Fruit fly (Drosophila melanogaster) whole organism, wandering third instar larva: Measurements from ENCODE around the gene Pkg21D.

ENCODE experiments used
- Abd-B ChIP-seq: fragments of >200 bp; optimal IDR thresholded peaks from 2 replicates; lab custom pipeline; 2017; ENCODE audit warnings: missing biosample characterization, missing genetic modification characterization
- CG9705 ChIP-seq: fragments of 200-800 bp; sonication (Bioruptor generic); optimal IDR thresholded peaks from 2 replicates; lab custom pipeline; 2018; ENCODE audit warnings: missing biosample characterization, mild to moderate bottlenecking, missing genetic modification characterization
- CrebA ChIP-seq: fragments of 200-800 bp; sonication (Bioruptor generic); optimal IDR thresholded peaks from 2 replicates; lab custom pipeline; 2016; ENCODE audit warnings: missing biosample characterization, mild to moderate bottlenecking, missing genetic modification characterization, borderline replicate concordance
- Dif ChIP-seq: fragments of 200-275, 200-300 bp; sonication (Bioruptor generic); optimal IDR thresholded peaks from 2 replicates; lab custom pipeline; 2018; ENCODE audit warnings: missing biosample characterization, missing genetic modification characterization; ENCODE audit not compliant: partially characterized antibody
- GATAd ChIP-seq: sonication (Bioruptor generic); optimal IDR thresholded peaks from 2 replicates; lab custom pipeline; 2016; ENCODE audit warnings: missing biosample characterization, missing genetic modification characterization
- HLH106 ChIP-seq: fragments of 200-800 bp; optimal IDR thresholded peaks from 3 replicates; lab custom pipeline; 2019; ENCODE audit warnings: missing biosample characterization, mild to moderate bottlenecking, missing genetic modification characterization, moderate library complexity
- Hnf4 ChIP-seq: fragments of 200-800 bp; sonication (Bioruptor generic); optimal IDR thresholded peaks from 2 replicates; lab custom pipeline; 2016; ENCODE audit warnings: missing biosample characterization, mild to moderate bottlenecking, missing genetic modification characterization
- Hr78 ChIP-seq: fragments of >200 bp; optimal IDR thresholded peaks from 2 replicates; lab custom pipeline; 2017; ENCODE audit warnings: missing biosample characterization, missing genetic modification characterization
- Hr83 ChIP-seq: fragments of 200-300 bp; sonication (Bioruptor generic); optimal IDR thresholded peaks from 2 replicates; lab custom pipeline; 2016; ENCODE audit warnings: missing biosample characterization, mild to moderate bottlenecking, missing genetic modification characterization, moderate library complexity; ENCODE audit not compliant: poor library complexity, severe bottlenecking
- Jra ChIP-seq: sonication (Bioruptor generic); optimal IDR thresholded peaks from 2 replicates; lab custom pipeline; 2016; ENCODE audit warnings: missing biosample characterization, missing genetic modification characterization
- Myc ChIP-seq: fragments of >200 bp; optimal IDR thresholded peaks from 2 replicates; lab custom pipeline; 2017
- N ChIP-seq: fragments of >200 bp; optimal IDR thresholded peaks from 2 replicates; lab custom pipeline; 2018; ENCODE audit warnings: missing biosample characterization, missing external identifiers, missing genetic modification characterization
- OdsH ChIP-seq: fragments of 200-800 bp; sonication (Bioruptor generic); optimal IDR thresholded peaks from 2 replicates; lab custom pipeline; 2016; ENCODE audit warnings: missing biosample characterization, mild to moderate bottlenecking, missing genetic modification characterization
- Rel ChIP-seq, 2 experiments: fragments of 200-800 bp; sonication (Bioruptor generic) in 1 of 2; optimal IDR thresholded peaks; 2 replicates in 1 of 2; 3 replicates in 1 of 2; lab custom pipeline; 2016 to 2019; ENCODE audit warnings: mild to moderate bottlenecking in 2 of 2, missing biosample characterization in 2 of 2, missing genetic modification characterization in 2 of 2, moderate library complexity in 1 of 2
- Sp1 ChIP-seq: fragments of 200-800 bp; sonication (Bioruptor generic); optimal IDR thresholded peaks from 3 replicates; lab custom pipeline; 2019; ENCODE audit warnings: missing biosample characterization, mild to moderate bottlenecking, missing genetic modification characterization, moderate library complexity
- Vsx2 ChIP-seq: fragments of 200-300, 225-300 bp; sonication (Bioruptor generic); optimal IDR thresholded peaks from 2 replicates; lab custom pipeline; 2018; ENCODE audit warnings: missing biosample characterization, missing genetic modification characterization; ENCODE audit not compliant: partially characterized antibody
- br ChIP-seq: fragments of 200-800 bp; sonication (Bioruptor generic); optimal IDR thresholded peaks from 2 replicates; lab custom pipeline; 2016; ENCODE audit warnings: missing biosample characterization, missing genetic modification characterization
- brk ChIP-seq: fragments of 200-800 bp; sonication (Bioruptor generic); optimal IDR thresholded peaks from 2 replicates; lab custom pipeline; 2016; ENCODE audit warnings: missing biosample characterization, mild to moderate bottlenecking, missing genetic modification characterization
- dl ChIP-seq, 2 experiments: fragments of 175-275, 200-275 bp in 1 of 2; fragments of 200-275 bp in 1 of 2; sonication (Bioruptor generic); optimal IDR thresholded peaks; lab custom pipeline; 2018; ENCODE audit warnings: mild to moderate bottlenecking in 2 of 2, missing biosample characterization in 2 of 2, missing genetic modification characterization in 2 of 2, moderate library complexity in 2 of 2; ENCODE audit not compliant: partially characterized antibody in 2 of 2, insufficient read depth in 1 of 2
- dmrt93B ChIP-seq: fragments of 200-800 bp; sonication (Bioruptor generic); optimal IDR thresholded peaks from 2 replicates; lab custom pipeline; 2018; ENCODE audit warnings: missing biosample characterization, mild to moderate bottlenecking, missing genetic modification characterization
- dsf ChIP-seq: sonication (Bioruptor generic); optimal IDR thresholded peaks from 2 replicates; lab custom pipeline; 2016; ENCODE audit warnings: missing biosample characterization, missing genetic modification characterization, borderline replicate concordance
- ey ChIP-seq: fragments of 200-800 bp; sonication (Bioruptor generic); optimal IDR thresholded peaks from 2 replicates; lab custom pipeline; 2016; ENCODE audit warnings: missing biosample characterization, missing genetic modification characterization
- foxo ChIP-seq, 2 experiments: fragments of 200-800 bp; sonication (Bioruptor generic); optimal IDR thresholded peaks; 2 replicates in 1 of 2; 3 replicates in 1 of 2; lab custom pipeline; 2016 to 2017; ENCODE audit warnings: missing biosample characterization in 2 of 2, missing genetic modification characterization in 2 of 2
- fru ChIP-seq: fragments of 200-800 bp; sonication (Bioruptor generic); optimal IDR thresholded peaks from 3 replicates; lab custom pipeline; 2016; ENCODE audit warnings: missing biosample characterization, mild to moderate bottlenecking, missing genetic modification characterization
- h ChIP-seq: fragments of 200-800 bp; sonication (Bioruptor generic); optimal IDR thresholded peaks from 3 replicates; lab custom pipeline; 2016; ENCODE audit warnings: missing biosample characterization, mild to moderate bottlenecking, missing genetic modification characterization
- pan ChIP-seq: fragments of >200 bp; optimal IDR thresholded peaks from 2 replicates; lab custom pipeline; 2017
- psq ChIP-seq: fragments of 200-800 bp; sonication (Bioruptor generic); optimal IDR thresholded peaks from 3 replicates; lab custom pipeline; 2017; ENCODE audit warnings: missing biosample characterization, mild to moderate bottlenecking, missing genetic modification characterization, moderate library complexity
- rgr ChIP-seq: fragments of 200-800 bp; sonication (Bioruptor generic); optimal IDR thresholded peaks from 3 replicates; lab custom pipeline; 2016; ENCODE audit warnings: missing biosample characterization, mild to moderate bottlenecking, missing genetic modification characterization
- sage ChIP-seq: fragments of 200-800 bp; sonication (Bioruptor generic); optimal IDR thresholded peaks from 2 replicates; lab custom pipeline; 2016; ENCODE audit warnings: missing biosample characterization, mild to moderate bottlenecking, missing genetic modification characterization
- sv ChIP-seq: fragments of 200-800 bp; sonication (Bioruptor generic); optimal IDR thresholded peaks from 3 replicates; lab custom pipeline; 2016; ENCODE audit warnings: missing biosample characterization, missing genetic modification characterization
- tai ChIP-seq: sonication (Bioruptor generic); optimal IDR thresholded peaks from 2 replicates; lab custom pipeline; 2016; ENCODE audit warnings: missing biosample characterization, missing genetic modification characterization
- usp ChIP-seq: fragments of >200 bp; optimal IDR thresholded peaks from 2 replicates; lab custom pipeline; 2017; ENCODE audit warnings: missing biosample characterization, missing genetic modification characterization
- woc ChIP-seq: sonication (Bioruptor generic); optimal IDR thresholded peaks from 2 replicates; lab custom pipeline; 2016; ENCODE audit warnings: missing biosample characterization, mild to moderate bottlenecking, missing genetic modification characterization

Pkg21D gene

DNA sequence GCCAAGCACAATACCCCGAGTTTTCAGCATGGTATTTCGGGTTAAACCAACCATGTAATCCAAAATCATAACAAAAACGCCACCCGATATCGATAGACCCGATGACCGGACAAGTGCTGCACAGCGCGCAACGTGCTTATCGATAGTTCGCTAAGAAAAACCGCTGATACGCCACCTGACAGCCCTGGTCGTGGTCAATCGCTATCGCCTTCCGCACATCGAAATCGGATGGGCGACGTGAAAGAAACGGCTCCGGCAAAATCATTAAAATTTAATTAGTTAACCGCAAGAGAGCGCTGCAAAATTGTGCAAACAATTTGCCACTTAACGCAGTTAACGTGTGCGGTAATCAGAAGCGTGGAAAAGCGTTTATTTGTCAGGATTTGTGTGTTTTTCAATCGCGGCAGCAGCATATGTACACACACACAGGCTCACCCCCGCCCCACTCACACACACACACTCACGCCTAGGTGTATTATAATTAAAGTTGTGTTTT, 35.2 kb upstream of the Pkg21D start, which contains the start of the genes CG3862 and dock:
Gene CG3862 (minus strand): TSS at position 94 of the 496 bp plus-strand sequence.
Gene dock (plus strand): TSS at position 202 of the 496 bp plus-strand sequence.
- TF ChIP-seq ey (GFP tag; lab: Kevin White, UChicago), result peak; percentile 23
- TF ChIP-seq HLH106 (tag; lab: Kevin White, UChicago), result peak; percentile 17
- TF ChIP-seq dmrt93B (GFP tag; lab: Kevin White, UChicago), result no peak
- no peak for TF ChIP-seq Rel (GFP tag; optimal IDR thresholded peaks at IDR 0.05; lab: Kevin White, UChicago)
- TF ChIP-seq Rel (tag; optimal IDR thresholded peaks at IDR 0.05; lab: Kevin White, UChicago), result peak; percentile 61
- TF ChIP-seq foxo (GFP tag; optimal IDR thresholded peaks at IDR 0.05; lab: Kevin White, UChicago), result peak in 1 of 2 experiments; percentile 73
- TF ChIP-seq br (GFP tag; lab: Kevin White, UChicago), result peak; percentile 61
- peak; percentile 2 for TF ChIP-seq sv (GFP tag; lab: Kevin White, UChicago)
- no peak for TF ChIP-seq Vsx2 (GFP tag; lab: Kevin White, UChicago)
- TF ChIP-seq Dif, result no peak
- TF ChIP-seq N, result peak; percentile 18
- peak; percentile 55 for TF ChIP-seq Myc
- peak; percentile 50 for TF ChIP-seq h (GFP tag; lab: Kevin White, UChicago)
- peak; percentile 59 for TF ChIP-seq Hnf4 (GFP tag; lab: Kevin White, UChicago)
- no peak for TF ChIP-seq CrebA (GFP tag; lab: Kevin White, UChicago)
- peak; percentile 33 for TF ChIP-seq OdsH (GFP tag; lab: Kevin White, UChicago)
- TF ChIP-seq dsf (GFP tag; lab: Kevin White, UChicago), result no peak
- peak; percentile 89 for TF ChIP-seq Hr83 (GFP tag; lab: Kevin White, UChicago)
- TF ChIP-seq rgr (GFP tag; lab: Kevin White, UChicago), result peak; percentile 59
- peak; percentile 66 for TF ChIP-seq fru
- TF ChIP-seq Jra (GFP tag; lab: Kevin White, UChicago), result peak; percentile 32
- TF ChIP-seq dl (GFP tag; optimal IDR thresholded peaks at IDR 0.05; lab: Kevin White, UChicago; ENCODE audit: insufficient read depth in 1 of 2, partially characterized antibody in 2 of 2), result peak in 1 of 2 experiments; percentile 2
- peak; percentile 61 for TF ChIP-seq Sp1

DNA sequence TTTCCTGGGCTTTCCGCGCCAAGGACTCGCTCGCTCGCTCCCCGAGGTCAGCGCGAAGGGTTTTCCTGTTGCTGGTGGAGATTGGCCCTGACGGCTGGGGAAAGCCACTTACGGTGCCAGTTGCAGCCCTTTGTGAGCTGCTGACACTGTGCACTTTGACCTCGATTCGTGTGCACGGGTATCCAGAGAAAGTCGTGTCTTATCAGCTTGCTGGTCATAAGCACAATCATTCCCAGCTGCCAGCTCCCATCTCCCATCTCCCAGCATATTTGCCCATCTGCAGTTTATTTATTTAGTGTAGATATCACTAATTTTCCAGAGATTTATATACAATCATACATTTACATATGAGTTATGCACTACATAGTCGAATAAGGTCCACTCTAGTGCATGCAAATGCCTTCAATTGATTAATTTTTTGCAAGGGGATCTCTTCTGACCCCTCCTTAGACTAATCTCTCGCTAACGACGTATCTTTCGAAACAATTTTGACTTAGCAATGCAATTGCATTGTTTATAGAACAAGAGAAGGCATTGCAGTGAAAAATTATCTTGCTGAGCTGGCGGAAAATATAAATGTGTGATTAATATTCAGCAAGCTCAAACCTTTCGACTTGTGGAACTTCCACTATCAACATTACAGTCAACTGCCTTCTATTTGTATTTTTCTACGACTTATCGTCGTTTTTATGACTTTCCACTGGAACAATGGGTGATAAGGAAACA, 31.6 kb upstream of the Pkg21D start:
- no peak for TF ChIP-seq sage (GFP tag; lab: Kevin White, UChicago)
- no peak for TF ChIP-seq ey (GFP tag; lab: Kevin White, UChicago)
- TF ChIP-seq CG9705 (GFP tag; lab: Kevin White, UChicago), result no peak
- no peak for TF ChIP-seq woc (GFP tag; lab: Kevin White, UChicago)
- TF ChIP-seq HLH106 (tag; lab: Kevin White, UChicago), result no peak
- peak; percentile 13 for TF ChIP-seq fru
- no peak for TF ChIP-seq rgr (GFP tag; lab: Kevin White, UChicago)
- no peak for TF ChIP-seq Hr78 (GFP tag; lab: Kevin White, UChicago)
- no peak for TF ChIP-seq CrebA (GFP tag; lab: Kevin White, UChicago)

DNA sequence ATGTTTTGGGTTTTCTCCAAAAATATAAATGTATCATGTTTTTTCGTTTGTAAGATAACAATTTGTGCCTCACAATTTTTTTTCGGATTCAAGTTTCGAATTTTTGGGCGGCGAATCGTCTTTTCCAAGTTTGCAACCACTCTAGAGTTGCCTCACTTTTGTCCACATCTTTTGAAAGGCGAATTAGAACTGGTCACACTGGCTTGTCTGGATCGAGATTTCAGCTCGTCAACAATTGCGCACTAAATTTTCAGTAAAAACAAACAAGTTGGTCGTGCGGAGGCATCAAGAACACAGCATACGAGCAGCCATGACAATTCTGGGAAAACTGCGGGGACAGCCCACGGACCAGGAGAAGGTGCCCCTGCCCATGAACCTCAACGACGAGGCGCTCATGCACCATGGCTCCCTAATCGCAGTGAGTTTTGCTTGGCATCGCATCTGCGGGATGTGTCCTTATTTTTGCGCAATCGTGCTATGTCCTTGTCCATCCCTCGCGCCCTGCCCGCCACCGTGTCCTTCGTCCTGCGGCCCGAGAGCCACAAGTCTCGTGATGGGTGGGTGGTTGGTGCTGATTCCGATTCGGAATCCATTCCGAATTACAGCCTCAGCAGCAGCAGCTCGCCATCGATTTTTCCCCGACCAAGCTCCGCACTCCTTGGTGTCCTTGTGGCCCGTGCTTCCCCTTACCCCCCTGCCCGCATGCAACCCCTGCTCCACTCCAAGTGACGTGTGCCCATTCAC, 30.8 kb upstream of the Pkg21D start, which contains the start of gene CG3662:
Gene CG3662 (plus strand): TSS at position 48 of the 744 bp plus-strand sequence.
- TF ChIP-seq Rel (GFP tag; optimal IDR thresholded peaks at IDR 0.05; lab: Kevin White, UChicago) (no peak), Rel (tag; optimal IDR thresholded peaks at IDR 0.05; lab: Kevin White, UChicago) (peak; percentile 71), Hr83 (GFP tag; lab: Kevin White, UChicago) (no peak), rgr (GFP tag; lab: Kevin White, UChicago) (peak; percentile 22)

DNA sequence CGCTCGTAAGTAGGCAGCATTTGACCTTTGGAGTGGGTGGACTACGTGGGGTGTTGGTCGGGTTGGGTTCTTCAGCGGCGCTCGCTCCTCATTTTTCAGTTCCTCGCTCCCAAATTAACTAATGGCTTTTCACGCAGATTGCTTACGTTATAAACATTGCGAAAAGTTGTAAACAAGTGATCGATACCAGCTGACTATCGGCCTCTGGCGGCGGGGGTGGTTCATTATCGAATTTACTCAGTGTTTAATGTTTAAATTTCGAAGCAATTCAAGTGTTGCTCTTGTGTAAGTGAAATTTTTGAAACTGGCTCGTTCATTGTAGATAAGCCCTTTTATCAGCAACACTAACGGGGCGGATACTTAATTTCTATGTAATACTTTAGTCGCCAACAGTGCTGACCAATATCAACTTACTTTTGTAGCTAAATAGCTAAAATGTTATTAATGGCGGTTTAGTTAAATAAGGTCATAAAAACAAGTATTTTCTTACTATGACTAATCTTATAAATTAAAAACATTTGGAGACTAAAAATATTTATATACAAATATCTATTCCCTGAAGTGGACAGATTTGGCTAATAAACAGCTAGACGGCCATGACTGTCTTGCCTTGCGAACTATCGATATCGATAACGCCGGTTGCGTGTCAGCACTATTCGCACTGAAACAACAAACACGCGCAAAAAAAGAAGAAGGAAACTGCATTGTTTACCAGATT, 28.9 kb upstream of the Pkg21D start, which contains the start of the genes PGAP2 and Clp:
Gene PGAP2 (minus strand): TSS at position 194 of the 718 bp plus-strand sequence.
Gene Clp (plus strand): TSS at position 650 of the 718 bp plus-strand sequence.
- no peak for TF ChIP-seq br (GFP tag; lab: Kevin White, UChicago)
- no peak for TF ChIP-seq woc (GFP tag; lab: Kevin White, UChicago)
- peak; percentile 57 for TF ChIP-seq psq (GFP tag; lab: Kevin White, UChicago)
- no peak for TF ChIP-seq pan (lab: Kevin White, UChicago)
- no peak for TF ChIP-seq Abd-B
- no peak for TF ChIP-seq GATAd (GFP tag; lab: Kevin White, UChicago)
- peak; percentile 65 for TF ChIP-seq CG9705 (GFP tag; lab: Kevin White, UChicago)
- peak in 1 of 2 experiments; percentile 81 for TF ChIP-seq foxo (GFP tag; optimal IDR thresholded peaks at IDR 0.05; lab: Kevin White, UChicago)
- no peak for TF ChIP-seq sage (GFP tag; lab: Kevin White, UChicago)
- TF ChIP-seq brk (GFP tag; lab: Kevin White, UChicago), result no peak
- TF ChIP-seq Myc, result peak; percentile 97
- TF ChIP-seq Vsx2 (GFP tag; lab: Kevin White, UChicago), result no peak
- TF ChIP-seq dsf (GFP tag; lab: Kevin White, UChicago), result no peak
- no peak for TF ChIP-seq Jra (GFP tag; lab: Kevin White, UChicago)
- TF ChIP-seq Sp1, result peak; percentile 74
- TF ChIP-seq tai (GFP tag; lab: Kevin White, UChicago), result no peak
- TF ChIP-seq rgr (GFP tag; lab: Kevin White, UChicago), result peak; percentile 69
- TF ChIP-seq usp, result no peak
- TF ChIP-seq dl (GFP tag; optimal IDR thresholded peaks at IDR 0.05; lab: Kevin White, UChicago; ENCODE audit: insufficient read depth in 1 of 2, partially characterized antibody in 2 of 2), result no peak
- peak; percentile 63 for TF ChIP-seq ey (GFP tag; lab: Kevin White, UChicago)
- TF ChIP-seq OdsH (GFP tag; lab: Kevin White, UChicago), result peak; percentile 68
- peak; percentile 84 for TF ChIP-seq HLH106 (tag; lab: Kevin White, UChicago)
- no peak for TF ChIP-seq N
- no peak for TF ChIP-seq Hnf4 (GFP tag; lab: Kevin White, UChicago)
- no peak for TF ChIP-seq Dif
- TF ChIP-seq sv (GFP tag; lab: Kevin White, UChicago), result peak; percentile 32
